Fruit fly (Drosophila melanogaster) whole organism, embryonic: ENCODE measurements around the gene Sulf1.

Source experiments
- BtbVII ChIP-seq: fragments of 200-800 bp; sonication (Bioruptor generic); optimal IDR thresholded peaks from 3 replicates; lab custom pipeline; 2017; ENCODE audit warnings: missing biosample characterization, mild to moderate bottlenecking, missing genetic modification characterization
- CG11695 ChIP-seq: fragments of 200-800 bp; sonication (Bioruptor generic); IDR thresholded peaks from 3 replicates; pipeline ENCODE4 v1.3.6; 2022; ENCODE audit warnings: missing biosample characterization, missing genetic modification characterization
- CG12155 ChIP-seq: fragments of 200-800 bp; sonication (Bioruptor generic); optimal IDR thresholded peaks from 3 replicates; lab custom pipeline; 2016; ENCODE audit warnings: missing biosample characterization, missing genetic modification characterization
- CG12769 ChIP-seq: fragments of 200-800 bp; sonication (Bioruptor generic); optimal IDR thresholded peaks from 2 replicates; lab custom pipeline; 2019; ENCODE audit warnings: missing biosample characterization, mild to moderate bottlenecking, missing genetic modification characterization, moderate library complexity
- CG14710 ChIP-seq: fragments of 200-800 bp; sonication (Bioruptor generic); optimal IDR thresholded peaks from 3 replicates; lab custom pipeline; 2019; ENCODE audit warnings: missing biosample characterization, mild to moderate bottlenecking, missing genetic modification characterization, moderate library complexity
- CG17385 ChIP-seq: fragments of 200-800 bp; sonication (Bioruptor generic); optimal IDR thresholded peaks from 3 replicates; lab custom pipeline; 2018; ENCODE audit warnings: missing biosample characterization, mild to moderate bottlenecking, missing genetic modification characterization
- CG18262 ChIP-seq: fragments of 200-800 bp; optimal IDR thresholded peaks from 3 replicates; lab custom pipeline; 2019; ENCODE audit warnings: missing biosample characterization, mild to moderate bottlenecking, missing genetic modification characterization, moderate library complexity
- CG2199 ChIP-seq: fragments of 200-800 bp; sonication (Bioruptor generic); IDR thresholded peaks from 3 replicates; pipeline ENCODE4 v1.3.6; 2022; ENCODE audit warnings: missing biosample characterization, missing genetic modification characterization
- CG3163 ChIP-seq: fragments of 200-800 bp; sonication (Bioruptor generic); optimal IDR thresholded peaks from 3 replicates; lab custom pipeline; 2016; ENCODE audit warnings: missing biosample characterization, missing genetic modification characterization
- CG4707 ChIP-seq: fragments of 200-800 bp; sonication (Bioruptor generic); optimal IDR thresholded peaks from 2 replicates; lab custom pipeline; 2018; ENCODE audit warnings: missing biosample characterization, mild to moderate bottlenecking, missing genetic modification characterization, moderate library complexity
- CG9215 ChIP-seq: fragments of 200-800 bp; sonication (Bioruptor generic); IDR thresholded peaks from 2 replicates; pipeline ENCODE4 v1.3.6; 2022; ENCODE audit warnings: missing biosample characterization, missing genetic modification characterization
- CG9437 ChIP-seq: fragments of 200-800 bp; sonication (Bioruptor generic); optimal IDR thresholded peaks from 2 replicates; lab custom pipeline; 2018; ENCODE audit warnings: missing biosample characterization, mild to moderate bottlenecking, missing genetic modification characterization
- Dll ChIP-seq: fragments of 200-800 bp; sonication (Bioruptor generic); IDR thresholded peaks from 4 replicates; pipeline ENCODE4 v1.3.6; 2022; ENCODE audit warnings: missing biosample characterization, missing genetic modification characterization; ENCODE audit not compliant: partially characterized antibody
- Ets65A ChIP-seq: fragments of 200-800 bp; sonication (Bioruptor generic); peaks from one replicate; lab custom pipeline; 2016; ENCODE audit warnings: missing biosample characterization, missing genetic modification characterization
- GATAe ChIP-seq: fragments of 200-800 bp; sonication (Bioruptor generic); conservative IDR thresholded peaks from 2 replicates; pipeline ENCODE4 v1.3.6; 2022; ENCODE audit warnings: missing biosample characterization, missing genetic modification characterization
- HLHmδ ChIP-seq: fragments of 200-800 bp; sonication (Bioruptor generic); optimal IDR thresholded peaks from 2 replicates; lab custom pipeline; 2018; ENCODE audit warnings: missing biosample characterization, mild to moderate bottlenecking, missing genetic modification characterization, moderate library complexity
- HmgZ ChIP-seq: fragments of 200-800 bp; sonication (Bioruptor generic); optimal IDR thresholded peaks from 2 replicates; lab custom pipeline; 2018; ENCODE audit warnings: missing biosample characterization, mild to moderate bottlenecking, missing genetic modification characterization
- Hr3 ChIP-seq: fragments of 200-800 bp; sonication (Bioruptor generic); optimal IDR thresholded peaks from 3 replicates; lab custom pipeline; 2016; ENCODE audit warnings: missing biosample characterization, missing genetic modification characterization
- Hr78 ChIP-seq, 2 experiments: fragments of 200-800 bp in 1 of 2; fragments of >200 bp in 1 of 2; sonication (Bioruptor generic) in 1 of 2; optimal IDR thresholded peaks; 2 replicates each; lab custom pipeline; 2017 to 2019; ENCODE audit warnings: missing biosample characterization in 2 of 2, missing genetic modification characterization in 2 of 2, mild to moderate bottlenecking in 1 of 2, moderate library complexity in 1 of 2
- Lim3 ChIP-seq: fragments of 200-800 bp; sonication (Bioruptor generic); IDR thresholded peaks from 2 replicates; pipeline ENCODE4 v1.3.6; 2022; ENCODE audit warnings: missing biosample characterization, missing genetic modification characterization
- Nf-YA ChIP-seq: fragments of 200-800 bp; sonication (Bioruptor generic); IDR thresholded peaks from 2 replicates; pipeline ENCODE4 v1.3.6; 2022; ENCODE audit warnings: missing biosample characterization, missing genetic modification characterization
- Pdp1 ChIP-seq, 2 experiments: fragments of 200-800 bp; sonication (Bioruptor generic); optimal IDR thresholded peaks; 3 replicates each; lab custom pipeline; 2016; ENCODE audit warnings: missing biosample characterization in 2 of 2, missing genetic modification characterization in 2 of 2, mild to moderate bottlenecking in 1 of 2, moderate library complexity in 1 of 2
- Rx ChIP-seq: fragments of 200-800 bp; sonication (Bioruptor generic); IDR thresholded peaks from 2 replicates; pipeline ENCODE4 v1.3.6; 2022; ENCODE audit warnings: missing biosample characterization, missing genetic modification characterization
- Trl ChIP-seq, 3 experiments: fragments of >200 bp in 2 of 3; fragments of 200-800 bp in 1 of 3; sonication (Bioruptor generic) in 1 of 3; optimal IDR thresholded peaks; 2 replicates in 1 of 3; 3 replicates in 2 of 3; lab custom pipeline; 2016 to 2017; ENCODE audit warnings: missing biosample characterization in 1 of 3, missing genetic modification characterization in 1 of 3
- Vsx1 ChIP-seq: fragments of 200-800 bp; sonication (Bioruptor generic); optimal IDR thresholded peaks from 2 replicates; lab custom pipeline; 2017; ENCODE audit warnings: missing biosample characterization, mild to moderate bottlenecking, missing genetic modification characterization, missing genetic modification reagents
- bsh ChIP-seq, 2 experiments: fragments of 200-800 bp; sonication (Bioruptor generic); optimal IDR thresholded peaks; 2 replicates each; lab custom pipeline; 2017 to 2018; ENCODE audit warnings: mild to moderate bottlenecking in 2 of 2, missing biosample characterization in 2 of 2, missing genetic modification characterization in 2 of 2, moderate library complexity in 1 of 2
- cg ChIP-seq: fragments of 200-800 bp; sonication (Bioruptor generic); optimal IDR thresholded peaks from 3 replicates; lab custom pipeline; 2019; ENCODE audit warnings: missing biosample characterization, mild to moderate bottlenecking, missing genetic modification characterization, moderate library complexity
- chinmo ChIP-seq: fragments of 200-800 bp; sonication (Bioruptor generic); IDR thresholded peaks from 4 replicates; pipeline ENCODE4 v1.3.6; 2022; ENCODE audit warnings: missing biosample characterization, missing genetic modification characterization; ENCODE audit not compliant: partially characterized antibody
- ci ChIP-seq: fragments of 200-800 bp; sonication (Bioruptor generic); IDR thresholded peaks from 3 replicates; pipeline ENCODE4 v1.3.6; 2022; ENCODE audit warnings: missing biosample characterization, missing genetic modification characterization
- crol ChIP-seq: fragments of 200-800 bp; sonication (Bioruptor generic); IDR thresholded peaks from 2 replicates; pipeline ENCODE4 v1.3.6; 2022; ENCODE audit warnings: missing biosample characterization, missing genetic modification characterization
- exex ChIP-seq: fragments of 200-800 bp; sonication (Bioruptor generic); optimal IDR thresholded peaks from 4 replicates; lab custom pipeline; 2018; ENCODE audit warnings: missing biosample characterization, mild to moderate bottlenecking, missing genetic modification characterization, moderate library complexity
- grn ChIP-seq: fragments of 200-800 bp; sonication (Bioruptor generic); optimal IDR thresholded peaks from 3 replicates; lab custom pipeline; 2017; ENCODE audit warnings: missing biosample characterization, missing genetic modification characterization
- kni ChIP-seq: fragments of 200-800 bp; sonication (Bioruptor generic); optimal IDR thresholded peaks from 3 replicates; lab custom pipeline; 2017; ENCODE audit warnings: mild to moderate bottlenecking, missing biosample characterization, missing genetic modification reagents, missing genetic modification characterization
- mirr ChIP-seq: fragments of 200-800 bp; sonication (Bioruptor generic); optimal IDR thresholded peaks from 3 replicates; lab custom pipeline; 2018; ENCODE audit warnings: missing biosample characterization, mild to moderate bottlenecking, missing genetic modification characterization
- pros ChIP-seq: fragments of 200-800 bp; sonication (Bioruptor generic); optimal IDR thresholded peaks from 3 replicates; lab custom pipeline; 2019; ENCODE audit warnings: missing biosample characterization, mild to moderate bottlenecking, missing genetic modification characterization, moderate library complexity
- scrt ChIP-seq: fragments of 200-800 bp; sonication (Bioruptor generic); optimal IDR thresholded peaks from 2 replicates; lab custom pipeline; 2018; ENCODE audit warnings: missing biosample characterization, mild to moderate bottlenecking, missing genetic modification characterization, moderate library complexity
- sens ChIP-seq: fragments of 200-800 bp; sonication (Bioruptor generic); peaks from one replicate; lab custom pipeline; 2016; ENCODE audit warnings: missing biosample characterization, missing genetic modification characterization
- stwl ChIP-seq: fragments of 200-800 bp; sonication (Bioruptor generic); optimal IDR thresholded peaks from 3 replicates; lab custom pipeline; 2018; ENCODE audit warnings: missing biosample characterization, mild to moderate bottlenecking, missing genetic modification characterization, moderate library complexity
- sug ChIP-seq: fragments of 200-800 bp; optimal IDR thresholded peaks from 2 replicates; lab custom pipeline; 2019; ENCODE audit warnings: missing biosample characterization, mild to moderate bottlenecking, missing genetic modification characterization, moderate library complexity
- yki ChIP-seq: fragments of >200 bp; optimal IDR thresholded peaks from 3 replicates; lab custom pipeline; 2018
- z ChIP-seq: fragments of 200-800 bp; sonication (Bioruptor generic); IDR thresholded peaks from 3 replicates; pipeline ENCODE4 v1.3.6; 2022; ENCODE audit warnings: missing biosample characterization, missing genetic modification characterization

The Sulf1 gene

DNA sequence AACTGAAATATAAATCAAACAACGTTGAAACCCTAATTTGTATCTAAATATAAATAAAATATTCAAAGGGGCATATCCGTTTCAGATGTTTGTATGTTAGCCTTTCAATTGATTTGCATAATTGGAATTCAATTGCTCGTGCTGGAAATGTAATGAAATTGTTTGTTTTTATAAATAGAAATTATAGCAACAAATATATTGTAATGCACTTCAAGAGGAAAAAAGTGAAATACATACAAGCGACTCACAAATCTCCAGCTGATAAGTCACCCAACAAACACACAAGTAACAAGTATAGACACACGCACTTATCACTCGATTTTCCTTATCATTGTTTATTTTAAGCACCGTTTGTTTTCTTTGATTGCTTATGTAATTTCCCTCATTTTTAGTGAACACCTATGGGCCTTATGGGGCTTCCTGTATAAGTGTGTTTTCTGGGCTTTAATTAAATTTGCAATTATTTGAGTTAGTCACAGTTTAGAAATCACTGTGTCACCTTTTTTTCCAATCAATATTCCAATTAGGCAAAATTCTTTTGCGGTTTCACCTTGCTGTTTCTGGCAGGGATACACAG is 53.7 kb downstream of the Sulf1 start (continued):
- TF ChIP-seq sens (GFP tag; lab: Kevin White, UChicago): no peak
- TF ChIP-seq cg (GFP tag; lab: Kevin White, UChicago): peak; percentile 10
- no peak for TF ChIP-seq Hr3 (GFP tag; lab: Kevin White, UChicago)
- peak; percentile 6 for TF ChIP-seq CG18262
- TF ChIP-seq, all 482 proteins: peak for 26

DNA sequence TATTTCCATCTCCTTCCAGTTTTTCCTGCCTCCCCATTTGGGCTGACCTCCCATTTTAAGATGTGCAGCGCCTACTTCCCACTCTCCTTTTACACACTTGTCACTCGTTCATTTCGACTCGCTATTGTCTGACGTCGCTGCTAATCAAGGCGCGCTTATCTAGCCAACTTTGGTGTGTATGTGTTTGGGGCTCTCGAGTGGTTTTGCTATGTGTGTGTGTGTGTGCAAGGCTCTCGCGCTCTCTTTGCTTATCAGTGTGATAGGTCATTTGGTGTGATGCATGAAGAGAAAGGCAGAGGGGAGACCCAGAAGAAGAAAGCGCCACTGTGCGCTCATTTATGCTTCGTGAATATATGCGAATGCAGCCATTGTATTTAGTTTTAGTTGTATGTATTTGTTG is 54.5 kb downstream of the Sulf1 start:
- peak; percentile 38 for TF ChIP-seq exex (tag; lab: Kevin White, UChicago)
- peak; percentile 90 for TF ChIP-seq cg (GFP tag; lab: Kevin White, UChicago)
- peak; percentile 27 for TF ChIP-seq CG12769 (tag; lab: Kevin White, UChicago)
- TF ChIP-seq pros (GFP tag; lab: Kevin White, UChicago): peak; percentile 55
- peak; percentile 50 for TF ChIP-seq grn (GFP tag; lab: Kevin White, UChicago)
- TF ChIP-seq bsh (GFP tag; optimal IDR thresholded peaks at IDR 0.05; lab: Kevin White, UChicago): no peak
- TF ChIP-seq sug (tag; lab: Kevin White, UChicago): peak; percentile 40
- no peak for TF ChIP-seq Ets65A
- TF ChIP-seq CG2199: 0 out of 3 replicates have a peak, but pooled peaks have one; percentile 41
- TF ChIP-seq Rx: no peak
- no peak for TF ChIP-seq Lim3 (GFP tag; lab: Robert Waterston, UW)
- no peak for TF ChIP-seq HLHmδ (GFP tag; lab: Kevin White, UChicago)
- 0 out of 4 replicates have a peak, but pooled peaks have one; percentile 15 for TF ChIP-seq Dll (GFP tag; lab: Robert Waterston, UW)
- no peak for TF ChIP-seq yki (lab: Kevin White, UChicago)
- TF ChIP-seq ci (GFP tag; lab: Robert Waterston, UW): peak; percentile 52; the same call in 2 of the 3 replicates
- TF ChIP-seq CG9215 (GFP tag; lab: Robert Waterston, UW): no peak
- TF ChIP-seq CG14710: no peak
- TF ChIP-seq Hr78 (GFP tag; optimal IDR thresholded peaks at IDR 0.05; lab: Kevin White, UChicago): peak in 1 of 2 experiments; percentile 97
- TF ChIP-seq mirr (GFP tag; lab: Kevin White, UChicago): peak; percentile 39
- TF ChIP-seq CG12155 (GFP tag; lab: Kevin White, UChicago): peak; percentile 78
- 0 out of 4 replicates have a peak, but pooled peaks have one; percentile 63 for TF ChIP-seq chinmo (GFP tag; lab: Robert Waterston, UW)
- TF ChIP-seq CG11695 (GFP tag; lab: Robert Waterston, UW): no peak
- 0 out of 2 replicates have a peak, but pooled peaks have one; percentile 29 for TF ChIP-seq Nf-YA (GFP tag; lab: Robert Waterston, UW)
- no peak for TF ChIP-seq BtbVII (GFP tag; lab: Kevin White, UChicago)
- peak; percentile 9 for TF ChIP-seq kni (GFP tag; lab: Kevin White, UChicago)
- TF ChIP-seq GATAe (GFP tag; lab: Robert Waterston, UW): peak; percentile 54
- TF ChIP-seq scrt (GFP tag; lab: Kevin White, UChicago): no peak
- peak; percentile 8 for TF ChIP-seq HmgZ (tag; lab: Kevin White, UChicago)
- TF ChIP-seq CG9437: no peak
- TF ChIP-seq CG4707 (GFP tag; lab: Kevin White, UChicago): peak; percentile 26
- peak; percentile 71 for TF ChIP-seq crol (GFP tag; lab: Robert Waterston, UW)
- peak; percentile 3 for TF ChIP-seq stwl (tag; lab: Kevin White, UChicago)
- peak; percentile 95 for TF ChIP-seq z (GFP tag; lab: Robert Waterston, UW)
- peak in 1 of 2 experiments; percentile 9 for TF ChIP-seq Pdp1 (GFP tag; optimal IDR thresholded peaks at IDR 0.05; lab: Kevin White, UChicago)
- TF ChIP-seq CG17385 (GFP tag; lab: Kevin White, UChicago): no peak
- TF ChIP-seq Trl (optimal IDR thresholded peaks at IDR 0.05; lab: Kevin White, UChicago): peak; percentile 54 to 58
- TF ChIP-seq Trl (GFP tag; optimal IDR thresholded peaks at IDR 0.05; lab: Kevin White, UChicago): no peak
- TF ChIP-seq Vsx1 (GFP tag; lab: Kevin White, UChicago): peak; percentile 76
- peak; percentile 8 for TF ChIP-seq CG3163 (GFP tag; lab: Kevin White, UChicago)
